Comparison of ENCODE assay signal across 1 fruit fly cellular context in genomic region chr3R:24938049-24938448, dm6.
TF ChIP-seq lines count a peak whose summit lies in the region.

TSS of gene Osbp (minus strand) at chr3R:24938222.

TF ChIP-seq in whole organism, embryonic, 481 proteins besides CTCF, POLR2A, EP300 and RAD21 (continued from another document and continues in another):
- no peak for TF ChIP-seq repo (GFP tag; optimal IDR thresholded peaks at IDR 0.05; lab: Kevin White, UChicago)
- TF ChIP-seq CG12104 (GFP tag; optimal IDR thresholded peaks at IDR 0.05; lab: Kevin White, UChicago), result no peak
- TF ChIP-seq CG2116 (GFP tag; optimal IDR thresholded peaks at IDR 0.05; lab: Kevin White, UChicago), result peak; percentile 71
- TF ChIP-seq pum (GFP tag; optimal IDR thresholded peaks at IDR 0.05; lab: Kevin White, UChicago), result no peak
- no peak for TF ChIP-seq lbe (GFP tag; optimal IDR thresholded peaks at IDR 0.05; lab: Kevin White, UChicago)
- no peak for TF ChIP-seq sr (GFP tag; IDR thresholded peaks at IDR 0.05; lab: Robert Waterston, UW)
- no peak for TF ChIP-seq Hey (tag; optimal IDR thresholded peaks at IDR 0.05; lab: Kevin White, UChicago)
- TF ChIP-seq CG2120 (GFP tag; optimal IDR thresholded peaks at IDR 0.05; lab: Kevin White, UChicago), result no peak
- TF ChIP-seq pros (GFP tag; optimal IDR thresholded peaks at IDR 0.05; lab: Kevin White, UChicago), result no peak
- TF ChIP-seq z (GFP tag; IDR thresholded peaks at IDR 0.05; lab: Robert Waterston, UW), result no peak
- no peak for TF ChIP-seq CG3065 (GFP tag; optimal IDR thresholded peaks at IDR 0.05; lab: Kevin White, UChicago)
- TF ChIP-seq Pdp1 (GFP tag; optimal IDR thresholded peaks at IDR 0.05; lab: Kevin White, UChicago), result peak in 1 of 2 experiments; percentile 7
- TF ChIP-seq CG4820 (GFP tag; optimal IDR thresholded peaks at IDR 0.05; lab: Kevin White, UChicago), result no peak
- TF ChIP-seq CG3726 (GFP tag; IDR thresholded peaks at IDR 0.05; lab: Robert Waterston, UW), result no peak
- TF ChIP-seq CG15514 (GFP tag; optimal IDR thresholded peaks at IDR 0.05; lab: Kevin White, UChicago), result peak; percentile 71
- TF ChIP-seq chif (GFP tag; optimal IDR thresholded peaks at IDR 0.05; lab: Kevin White, UChicago), result no peak
- TF ChIP-seq CG18262 (tag; optimal IDR thresholded peaks at IDR 0.05; lab: Kevin White, UChicago), result no peak
- TF ChIP-seq rib (GFP tag; IDR thresholded peaks at IDR 0.05; lab: Robert Waterston, UW), result no peak
- TF ChIP-seq nmo (GFP tag; optimal IDR thresholded peaks at IDR 0.05; lab: Kevin White, UChicago), result peak; percentile 16
- no peak for TF ChIP-seq CG3163 (GFP tag; optimal IDR thresholded peaks at IDR 0.05; lab: Kevin White, UChicago)
- no peak for TF ChIP-seq lola (GFP tag; optimal IDR thresholded peaks at IDR 0.05; lab: Kevin White, UChicago)
- TF ChIP-seq bbx (GFP tag; IDR thresholded peaks at IDR 0.05; lab: Robert Waterston, UW; ENCODE audit: partially characterized antibody), result peak; percentile 72
- TF ChIP-seq fd3F (GFP tag; optimal IDR thresholded peaks at IDR 0.05; lab: Kevin White, UChicago), result no peak
- TF ChIP-seq CG6791 (GFP tag; IDR thresholded peaks at IDR 0.05; lab: Robert Waterston, UW; ENCODE audit: partially characterized antibody), result peak; percentile 75
- no peak for TF ChIP-seq eyg (GFP tag; optimal IDR thresholded peaks at IDR 0.05; lab: Kevin White, UChicago)
- no peak for TF ChIP-seq tap (tag; optimal IDR thresholded peaks at IDR 0.05; lab: Kevin White, UChicago)
- TF ChIP-seq CG1792 (GFP tag; optimal IDR thresholded peaks at IDR 0.05; lab: Kevin White, UChicago), result no peak
- TF ChIP-seq CG8359 (GFP tag; optimal IDR thresholded peaks at IDR 0.05; lab: Kevin White, UChicago; ENCODE audit: borderline replicate concordance), result no peak
- TF ChIP-seq CG7357 (GFP tag; IDR thresholded peaks at IDR 0.05; lab: Robert Waterston, UW), result no peak
- TF ChIP-seq pho (GFP tag; optimal IDR thresholded peaks at IDR 0.05; lab: Kevin White, UChicago), result no peak
- TF ChIP-seq peb (GFP tag; IDR thresholded peaks at IDR 0.05; lab: Robert Waterston, UW), result no peak
- no peak for TF ChIP-seq dimm (GFP tag; IDR thresholded peaks at IDR 0.05; lab: Robert Waterston, UW)
- TF ChIP-seq CG7271 (tag; optimal IDR thresholded peaks at IDR 0.05; lab: Kevin White, UChicago), result no peak
- TF ChIP-seq CG15011 (GFP tag; optimal IDR thresholded peaks at IDR 0.05; lab: Kevin White, UChicago), result no peak
- peak; percentile 59; the same call in 1 of the 3 replicates for TF ChIP-seq CG7963 (GFP tag; IDR thresholded peaks at IDR 0.05; lab: Robert Waterston, UW; ENCODE audit: partially characterized antibody)
- peak; percentile 6 for TF ChIP-seq nerfin-1 (tag; optimal IDR thresholded peaks at IDR 0.05; lab: Kevin White, UChicago)
- no peak for TF ChIP-seq jumu (GFP tag; optimal IDR thresholded peaks at IDR 0.05; lab: Kevin White, UChicago)
- peak; percentile 39; the same call in 1 of the 2 replicates for TF ChIP-seq CG3847 (GFP tag; IDR thresholded peaks at IDR 0.05; lab: Robert Waterston, UW)
- TF ChIP-seq her (GFP tag; optimal IDR thresholded peaks at IDR 0.05; lab: Kevin White, UChicago), result no peak
- TF ChIP-seq Gug (GFP tag; IDR thresholded peaks at IDR 0.05; lab: Robert Waterston, UW), result no peak
- no peak for TF ChIP-seq dati (GFP tag; IDR thresholded peaks at IDR 0.05; lab: Robert Waterston, UW)
- no peak for TF ChIP-seq Ravus (GFP tag; IDR thresholded peaks at IDR 0.05; lab: Robert Waterston, UW)
- TF ChIP-seq zfh1 (GFP tag; IDR thresholded peaks at IDR 0.05; lab: Robert Waterston, UW), result 0 out of 3 replicates have a peak, but pooled peaks have one; percentile 15
- TF ChIP-seq tna (GFP tag; IDR thresholded peaks at IDR 0.05; lab: Robert Waterston, UW; ENCODE audit: partially characterized antibody), result peak; percentile 63
- TF ChIP-seq lov (optimal IDR thresholded peaks at IDR 0.05; lab: Kevin White, UChicago), result no peak
- no peak for TF ChIP-seq lov (GFP tag; IDR thresholded peaks at IDR 0.05; lab: Robert Waterston, UW)
- TF ChIP-seq TFAM (GFP tag; optimal IDR thresholded peaks at IDR 0.05; lab: Kevin White, UChicago), result no peak
- TF ChIP-seq Six4 (GFP tag; optimal IDR thresholded peaks at IDR 0.05; lab: Kevin White, UChicago), result no peak
- TF ChIP-seq eve (GFP tag; optimal IDR thresholded peaks at IDR 0.05; lab: Kevin White, UChicago), result no peak
- no peak for TF ChIP-seq CG6683 (GFP tag; optimal IDR thresholded peaks at IDR 0.05; lab: Kevin White, UChicago)
- TF ChIP-seq CG7839 (tag; optimal IDR thresholded peaks at IDR 0.05; lab: Kevin White, UChicago), result no peak
- TF ChIP-seq CG12769 (tag; optimal IDR thresholded peaks at IDR 0.05; lab: Kevin White, UChicago), result no peak
- TF ChIP-seq CG10959 (GFP tag; IDR thresholded peaks at IDR 0.05; lab: Robert Waterston, UW), result no peak
- TF ChIP-seq Deaf1 (tag; optimal IDR thresholded peaks at IDR 0.05; lab: Kevin White, UChicago), result no peak
- no peak for TF ChIP-seq CG10654 (GFP tag; optimal IDR thresholded peaks at IDR 0.05; lab: Kevin White, UChicago)
- TF ChIP-seq CG7556 (GFP tag; optimal IDR thresholded peaks at IDR 0.05; lab: Kevin White, UChicago), result no peak
- no peak for TF ChIP-seq CG1529 (GFP tag; optimal IDR thresholded peaks at IDR 0.05; lab: Kevin White, UChicago)
- TF ChIP-seq Side (GFP tag; optimal IDR thresholded peaks at IDR 0.05; lab: Kevin White, UChicago), result no peak
- TF ChIP-seq Bdp1 (GFP tag; optimal IDR thresholded peaks at IDR 0.05; lab: Kevin White, UChicago), result no peak
- no peak for TF ChIP-seq CG2889 (GFP tag; IDR thresholded peaks at IDR 0.05; lab: Robert Waterston, UW)
- no peak for TF ChIP-seq CG12236 (GFP tag; optimal IDR thresholded peaks at IDR 0.05; lab: Kevin White, UChicago)
- TF ChIP-seq CG12659 (GFP tag; optimal IDR thresholded peaks at IDR 0.05; lab: Kevin White, UChicago), result peak; percentile 44
- TF ChIP-seq emc (GFP tag; optimal IDR thresholded peaks at IDR 0.05; lab: Kevin White, UChicago), result no peak
- no peak for TF ChIP-seq salm (tag; optimal IDR thresholded peaks at IDR 0.05; lab: Kevin White, UChicago)
- TF ChIP-seq dan (GFP tag; IDR thresholded peaks at IDR 0.05; lab: Robert Waterston, UW), result no peak
- no peak for TF ChIP-seq CG4707 (GFP tag; optimal IDR thresholded peaks at IDR 0.05; lab: Kevin White, UChicago)
- peak; percentile 36 for TF ChIP-seq MTF-1 (GFP tag; optimal IDR thresholded peaks at IDR 0.05; lab: Kevin White, UChicago; ENCODE audit: borderline replicate concordance)
- TF ChIP-seq CG4282 (GFP tag; optimal IDR thresholded peaks at IDR 0.05; lab: Kevin White, UChicago), result no peak
- peak; percentile 34 for TF ChIP-seq sug (tag; optimal IDR thresholded peaks at IDR 0.05; lab: Kevin White, UChicago)
- no peak for TF ChIP-seq CG12942 (GFP tag; optimal IDR thresholded peaks at IDR 0.05; lab: Kevin White, UChicago)
- peak; percentile 58; the same call in 2 of the 4 replicates for TF ChIP-seq Dll (GFP tag; IDR thresholded peaks at IDR 0.05; lab: Robert Waterston, UW; ENCODE audit: partially characterized antibody)
- no peak for TF ChIP-seq D19A (tag; optimal IDR thresholded peaks at IDR 0.05; lab: Kevin White, UChicago)
- no peak for TF ChIP-seq croc (GFP tag; conservative IDR thresholded peaks at IDR 0.05; lab: Robert Waterston, UW)
- peak; percentile 51 for TF ChIP-seq Sry-δ (GFP tag; optimal IDR thresholded peaks at IDR 0.05; lab: Kevin White, UChicago)
- TF ChIP-seq Max (GFP tag; optimal IDR thresholded peaks at IDR 0.05; lab: Kevin White, UChicago), result no peak
- TF ChIP-seq lmd (GFP tag; IDR thresholded peaks at IDR 0.05; lab: Robert Waterston, UW), result no peak
- peak; percentile 86 for TF ChIP-seq YL-1 (GFP tag; optimal IDR thresholded peaks at IDR 0.05; lab: Kevin White, UChicago)
- TF ChIP-seq HmgD (GFP tag; optimal IDR thresholded peaks at IDR 0.05; lab: Kevin White, UChicago), result peak; percentile 9
- TF ChIP-seq vfl (GFP tag; optimal IDR thresholded peaks at IDR 0.05; lab: Kevin White, UChicago), result no peak
- TF ChIP-seq CG8281 (tag; optimal IDR thresholded peaks at IDR 0.05; lab: Kevin White, UChicago), result no peak
- no peak for TF ChIP-seq pan (optimal IDR thresholded peaks at IDR 0.05; lab: Kevin White, UChicago)
- TF ChIP-seq pan (GFP tag; optimal IDR thresholded peaks at IDR 0.05 in 1 of 2, IDR thresholded peaks at IDR 0.05 in 1 of 2), result peak in 1 of 2 experiments; percentile 45
- no peak for TF ChIP-seq Xrp1 (GFP tag; IDR thresholded peaks at IDR 0.05; lab: Robert Waterston, UW)
- no peak for TF ChIP-seq slp2 (GFP tag; optimal IDR thresholded peaks at IDR 0.05; lab: Kevin White, UChicago)
- peak; percentile 17 for TF ChIP-seq kah (GFP tag; optimal IDR thresholded peaks at IDR 0.05; lab: Kevin White, UChicago)
- no peak for TF ChIP-seq pfk (GFP tag; optimal IDR thresholded peaks at IDR 0.05; lab: Kevin White, UChicago)
- no peak for TF ChIP-seq dm (GFP tag; optimal IDR thresholded peaks at IDR 0.05; lab: Kevin White, UChicago)
- no peak for TF ChIP-seq ap (GFP tag; IDR thresholded peaks at IDR 0.05; lab: Robert Waterston, UW)
- no peak for TF ChIP-seq CG16863 (GFP tag; optimal IDR thresholded peaks at IDR 0.05; lab: Kevin White, UChicago)
- no peak for TF ChIP-seq Kr (GFP tag; optimal IDR thresholded peaks at IDR 0.05; lab: Kevin White, UChicago)
- TF ChIP-seq sima (GFP tag; optimal IDR thresholded peaks at IDR 0.05; lab: Kevin White, UChicago), result no peak
- no peak for TF ChIP-seq Stat92E (GFP tag; optimal IDR thresholded peaks at IDR 0.05; lab: Kevin White, UChicago)
- TF ChIP-seq CG4730 (GFP tag; IDR thresholded peaks at IDR 0.05; lab: Robert Waterston, UW), result no peak
- no peak; the same call in 2 of the 3 replicates for TF ChIP-seq dysf (GFP tag; IDR thresholded peaks at IDR 0.05; lab: Robert Waterston, UW)
- no peak for TF ChIP-seq CG16779 (GFP tag; IDR thresholded peaks at IDR 0.05; lab: Robert Waterston, UW)
- no peak for TF ChIP-seq CG6254 (GFP tag; optimal IDR thresholded peaks at IDR 0.05; lab: Kevin White, UChicago)
- TF ChIP-seq Meics (GFP tag; optimal IDR thresholded peaks at IDR 0.05; lab: Kevin White, UChicago), result no peak
- no peak for TF ChIP-seq gcm (GFP tag; optimal IDR thresholded peaks at IDR 0.05; lab: Kevin White, UChicago)
- no peak for TF ChIP-seq Hand (GFP tag; optimal IDR thresholded peaks at IDR 0.05; lab: Kevin White, UChicago)
- no peak for TF ChIP-seq CG32532 (GFP tag; IDR thresholded peaks at IDR 0.05; lab: Robert Waterston, UW)
- TF ChIP-seq CG14965 (GFP tag; optimal IDR thresholded peaks at IDR 0.05; lab: Kevin White, UChicago; ENCODE audit: borderline replicate concordance), result no peak
- TF ChIP-seq NfI (GFP tag; optimal IDR thresholded peaks at IDR 0.05; lab: Kevin White, UChicago), result peak; percentile 32
- TF ChIP-seq CG10267 (tag; optimal IDR thresholded peaks at IDR 0.05; lab: Kevin White, UChicago), result peak; percentile 72
- no peak for TF ChIP-seq Eip74EF (GFP tag; optimal IDR thresholded peaks at IDR 0.05; lab: Kevin White, UChicago)
- peak; percentile 59; the same call in 1 of the 2 replicates for TF ChIP-seq aop (GFP tag; IDR thresholded peaks at IDR 0.05; lab: Robert Waterston, UW)
- TF ChIP-seq CG31388 (GFP tag; optimal IDR thresholded peaks at IDR 0.05; lab: Kevin White, UChicago), result no peak
- no peak for TF ChIP-seq CG6175 (GFP tag; IDR thresholded peaks at IDR 0.05; lab: Robert Waterston, UW)
- TF ChIP-seq Med (GFP tag; lab: Kevin White, UChicago), result peak; percentile 84
- no peak for TF ChIP-seq CG18599 (GFP tag; optimal IDR thresholded peaks at IDR 0.05; lab: Kevin White, UChicago)
- TF ChIP-seq ato (GFP tag; IDR thresholded peaks at IDR 0.05; lab: Robert Waterston, UW; ENCODE audit: partially characterized antibody), result peak; percentile 58; the same call in 1 of the 2 replicates
- TF ChIP-seq gfzf (GFP tag; optimal IDR thresholded peaks at IDR 0.05; lab: Kevin White, UChicago), result peak; percentile 79
- peak; percentile 96 for TF ChIP-seq Myb (GFP tag; optimal IDR thresholded peaks at IDR 0.05; lab: Kevin White, UChicago)
- no peak for TF ChIP-seq CG15696 (tag; optimal IDR thresholded peaks at IDR 0.05; lab: Kevin White, UChicago)
- no peak for TF ChIP-seq CG4328 (GFP tag; optimal IDR thresholded peaks at IDR 0.05; lab: Kevin White, UChicago)
- no peak for TF ChIP-seq CG32772 (GFP tag; IDR thresholded peaks at IDR 0.05; lab: Robert Waterston, UW)
- TF ChIP-seq Dbx (GFP tag; IDR thresholded peaks at IDR 0.05; lab: Robert Waterston, UW), result no peak
- no peak for TF ChIP-seq pita (GFP tag; optimal IDR thresholded peaks at IDR 0.05; lab: Kevin White, UChicago)
- TF ChIP-seq Blimp-1 (GFP tag; optimal IDR thresholded peaks at IDR 0.05; lab: Kevin White, UChicago), result no peak
- no peak for TF ChIP-seq wek (GFP tag; optimal IDR thresholded peaks at IDR 0.05; lab: Kevin White, UChicago)
- TF ChIP-seq pnt (GFP tag; optimal IDR thresholded peaks at IDR 0.05; lab: Kevin White, UChicago), result no peak
- peak; percentile 0 for TF ChIP-seq CG17912 (GFP tag; optimal IDR thresholded peaks at IDR 0.05; lab: Kevin White, UChicago)
- TF ChIP-seq bowl (GFP tag; IDR thresholded peaks at IDR 0.05; lab: Robert Waterston, UW), result no peak
- no peak for TF ChIP-seq Poxn (GFP tag; IDR thresholded peaks at IDR 0.05; lab: Robert Waterston, UW)
- no peak for TF ChIP-seq Camta (GFP tag; optimal IDR thresholded peaks at IDR 0.05; lab: Kevin White, UChicago)
- no peak for TF ChIP-seq CG12071 (GFP tag; optimal IDR thresholded peaks at IDR 0.05; lab: Kevin White, UChicago)
- TF ChIP-seq CG10274 (GFP tag; optimal IDR thresholded peaks at IDR 0.05; lab: Kevin White, UChicago), result no peak
- peak; percentile 77 for TF ChIP-seq Bgb (GFP tag; IDR thresholded peaks at IDR 0.05; lab: Robert Waterston, UW; ENCODE audit: partially characterized antibody)
- no peak for TF ChIP-seq crol (GFP tag; IDR thresholded peaks at IDR 0.05; lab: Robert Waterston, UW)
- TF ChIP-seq CG13296 (GFP tag; optimal IDR thresholded peaks at IDR 0.05; lab: Kevin White, UChicago), result peak; percentile 1
- no peak for TF ChIP-seq grau (tag; optimal IDR thresholded peaks at IDR 0.05; lab: Kevin White, UChicago)
- no peak for TF ChIP-seq CG14050 (GFP tag; IDR thresholded peaks at IDR 0.05; lab: Robert Waterston, UW)
- TF ChIP-seq CG17829 (tag; optimal IDR thresholded peaks at IDR 0.05; lab: Kevin White, UChicago), result peak; percentile 36
- TF ChIP-seq unpg (GFP tag; optimal IDR thresholded peaks at IDR 0.05; lab: Kevin White, UChicago), result no peak
- no peak for TF ChIP-seq CG11093 (GFP tag; IDR thresholded peaks at IDR 0.05; lab: Robert Waterston, UW)
- TF ChIP-seq exex (tag; optimal IDR thresholded peaks at IDR 0.05; lab: Kevin White, UChicago), result no peak
- TF ChIP-seq CG3281 (GFP tag; optimal IDR thresholded peaks at IDR 0.05; lab: Kevin White, UChicago), result no peak
- peak; percentile 60 for TF ChIP-seq Ets97D (GFP tag; optimal IDR thresholded peaks at IDR 0.05; lab: Kevin White, UChicago)
